Worm (Caenorhabditis elegans) whole organism, L4 larva: Measurements from ENCODE around the gene ncx-7.

Experiments used
- arid-1 ChIP-seq: fragments of 200-800 bp; sonication (Bioruptor generic); conservative IDR thresholded peaks from 2 replicates; pipeline ENCODE4 v1.3.6; 2022; ENCODE audit warnings: missing genetic modification reagents, missing genetic modification characterization, missing compliant biosample characterization
- nhr-11 ChIP-seq: fragments of 150-350 bp; optimal IDR thresholded peaks from 2 replicates; lab custom pipeline; 2014; ENCODE audit warnings: missing biosample characterization, missing genetic modification characterization
- nhr-77 ChIP-seq: fragments of 150-350 bp; optimal IDR thresholded peaks from 2 replicates; lab custom pipeline; 2014; ENCODE audit warnings: missing biosample characterization, missing genetic modification characterization

DNA sequence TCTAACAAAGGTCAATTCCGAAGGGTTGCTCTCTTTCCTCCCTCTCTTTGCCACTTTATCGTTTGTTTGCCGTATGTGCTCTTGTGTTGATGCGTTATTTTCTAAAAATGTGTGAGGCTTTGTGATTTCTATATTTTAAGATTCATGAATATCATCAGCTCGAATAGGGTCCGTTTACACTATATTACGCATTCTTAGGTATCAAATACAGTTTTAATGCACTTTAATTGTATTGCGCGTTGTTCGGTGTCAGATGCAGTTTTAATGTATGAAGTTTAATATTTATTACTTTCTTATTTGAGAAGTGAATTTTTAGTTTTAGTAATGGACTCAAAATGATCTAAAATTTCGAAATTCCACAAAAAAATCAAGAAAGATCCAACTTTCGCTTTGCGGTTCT, 23.7 kb downstream of the ncx-7 start, which contains the start of gene bud-31:
- TF ChIP-seq arid-1 (GFP tag; lab: Robert Waterston, UW) (no peak), nhr-11 (tag; lab: Kevin White, UChicago) (no peak), nhr-77 (tag; lab: Kevin White, UChicago) (no peak)
